Worm (Caenorhabditis elegans) whole organism, mixed stage, embryonic: ENCODE data around the gene fbxb-61.

Experiments
- bed-3 ChIP-seq: fragments of 200-800 bp; sonication (Bioruptor generic); optimal IDR thresholded peaks from 3 replicates; lab custom pipeline; 2018; ENCODE audit warnings: mild to moderate bottlenecking, missing genetic modification characterization, moderate library complexity, missing compliant biosample characterization
- blmp-1 ChIP-seq: fragments of 150-350 bp; optimal IDR thresholded peaks from 2 replicates; lab custom pipeline; 2014; ENCODE audit warnings: missing biosample characterization, missing genetic modification characterization
- ceh-39 ChIP-seq: fragments of 150-350 bp; optimal IDR thresholded peaks from 2 replicates; lab custom pipeline; 2014; ENCODE audit warnings: missing biosample characterization, missing genetic modification characterization
- ceh-43 ChIP-seq: fragments of 200-800 bp; sonication (Bioruptor generic); optimal IDR thresholded peaks from 2 replicates; lab custom pipeline; 2018; ENCODE audit warnings: mild to moderate bottlenecking, missing genetic modification characterization, moderate library complexity, missing compliant biosample characterization
- ceh-83 ChIP-seq: fragments of 200-800 bp; sonication (Bioruptor generic); optimal IDR thresholded peaks from 2 replicates; lab custom pipeline; 2018; ENCODE audit warnings: mild to moderate bottlenecking, missing genetic modification characterization, missing compliant biosample characterization
- ces-1 ChIP-seq: fragments of 150-350 bp; optimal IDR thresholded peaks from 2 replicates; lab custom pipeline; 2014; ENCODE audit warnings: missing biosample characterization, missing genetic modification reagents, missing genetic modification characterization
- cnd-1 ChIP-seq: fragments of 200-800 bp; sonication (Bioruptor generic); optimal IDR thresholded peaks from 2 replicates; lab custom pipeline; 2018; ENCODE audit warnings: mild to moderate bottlenecking, missing genetic modification characterization, missing compliant biosample characterization
- drap-1 ChIP-seq: fragments of 200-800 bp; sonication (Bioruptor generic); optimal IDR thresholded peaks from 3 replicates; lab custom pipeline; 2018; ENCODE audit warnings: mild to moderate bottlenecking, missing genetic modification characterization, missing compliant biosample characterization
- elt-1 ChIP-seq: sonication (generic microtip); optimal IDR thresholded peaks from 2 replicates; lab custom pipeline; 2017; ENCODE audit warnings: missing genetic modification characterization, mild to moderate bottlenecking, missing compliant biosample characterization, antibody characterized with exemption, moderate library complexity, borderline replicate concordance; ENCODE audit not compliant: insufficient read depth
- elt-3 ChIP-seq: fragments of 150-350 bp; optimal IDR thresholded peaks from 2 replicates; lab custom pipeline; 2014; ENCODE audit warnings: missing biosample characterization, missing genetic modification characterization
- hlh-1 ChIP-seq: fragments of 150-350 bp; optimal IDR thresholded peaks from 2 replicates; lab custom pipeline; 2014; ENCODE audit warnings: missing biosample characterization, missing genetic modification reagents, missing genetic modification characterization
- lin-13 ChIP-seq: fragments of 150-350 bp; optimal IDR thresholded peaks from 2 replicates; lab custom pipeline; 2014; ENCODE audit warnings: missing biosample characterization, missing genetic modification characterization
- lin-32 ChIP-seq: fragments of 200-800 bp; sonication (Bioruptor generic); optimal IDR thresholded peaks from 2 replicates; lab custom pipeline; 2018; ENCODE audit warnings: mild to moderate bottlenecking, missing genetic modification characterization, missing compliant biosample characterization
- lsy-2 ChIP-seq: fragments of 150-350 bp; optimal IDR thresholded peaks from 2 replicates; lab custom pipeline; 2014; ENCODE audit warnings: missing biosample characterization, missing genetic modification characterization
- mep-1 ChIP-seq: fragments of 150-350 bp; optimal IDR thresholded peaks from 2 replicates; lab custom pipeline; 2017; ENCODE audit warnings: missing biosample characterization, missing genetic modification reagents, missing genetic modification characterization, inconsistent platforms
- mls-2 ChIP-seq: sonication (generic microtip); optimal IDR thresholded peaks from 2 replicates; lab custom pipeline; 2016; ENCODE audit warnings: mild to moderate bottlenecking, missing genetic modification characterization, moderate library complexity, missing compliant biosample characterization
- nhr-12 ChIP-seq: fragments of 150-350 bp; optimal IDR thresholded peaks from 2 replicates; lab custom pipeline; 2014; ENCODE audit warnings: missing biosample characterization, missing genetic modification characterization
- nhr-2 ChIP-seq: fragments of 150-350 bp; optimal IDR thresholded peaks from 2 replicates; lab custom pipeline; 2014; ENCODE audit warnings: missing biosample characterization, missing genetic modification characterization
- nhr-237 ChIP-seq: fragments of 150-350 bp; optimal IDR thresholded peaks from 2 replicates; lab custom pipeline; 2014; ENCODE audit warnings: missing biosample characterization, missing genetic modification characterization
- nhr-76 ChIP-seq: sonication (generic microtip); optimal IDR thresholded peaks from 2 replicates; lab custom pipeline; 2017; ENCODE audit warnings: missing biosample characterization, missing genetic modification characterization
- sem-2 ChIP-seq: fragments of 200-800 bp; sonication (Bioruptor generic); optimal IDR thresholded peaks from 2 replicates; lab custom pipeline; 2018; ENCODE audit warnings: mild to moderate bottlenecking, missing genetic modification characterization, missing compliant biosample characterization
- snpc-4 ChIP-seq: fragments of 150-350 bp; optimal IDR thresholded peaks from 2 replicates; lab custom pipeline; 2014; ENCODE audit warnings: missing biosample characterization, missing genetic modification characterization
- sptf-1 ChIP-seq: sonication (generic microtip); optimal IDR thresholded peaks from 2 replicates; lab custom pipeline; 2017; ENCODE audit warnings: mild to moderate bottlenecking, missing genetic modification characterization, moderate library complexity, missing compliant biosample characterization
- tbx-8 ChIP-seq: fragments of 200-800 bp; sonication (Bioruptor generic); optimal IDR thresholded peaks from 2 replicates; lab custom pipeline; 2018; ENCODE audit warnings: mild to moderate bottlenecking, missing genetic modification characterization, moderate library complexity, missing compliant biosample characterization
- unc-120 ChIP-seq: sonication (generic microtip); optimal IDR thresholded peaks from 2 replicates; lab custom pipeline; 2017; ENCODE audit warnings: missing genetic modification characterization, missing compliant biosample characterization; ENCODE audit not compliant: poor library complexity, severe bottlenecking
- unc-62 ChIP-seq: fragments of 150-350 bp; optimal IDR thresholded peaks from 2 replicates; lab custom pipeline; 2014; ENCODE audit warnings: missing biosample characterization, missing genetic modification reagents, missing genetic modification characterization
- zip-8 ChIP-seq: fragments of 150-350 bp; optimal IDR thresholded peaks from 2 replicates; lab custom pipeline; 2014; ENCODE audit warnings: missing biosample characterization, missing genetic modification characterization
- ztf-11 ChIP-seq: fragments of 150-350 bp; optimal IDR thresholded peaks from 2 replicates; lab custom pipeline; 2014; ENCODE audit warnings: missing biosample characterization, missing genetic modification characterization

The fbxb-61 gene

ce11 chrV:19297510-19297909 is 6.4 kb upstream of the fbxb-61 start, which contains the start of gene fbxb-60:
TSS of gene fbxb-60 (plus strand) at chrV:19297810.
- TF ChIP-seq tbx-8: no peak
- TF ChIP-seq unc-62 (GFP tag; lab: Kevin White, UChicago): no peak
- TF ChIP-seq, all 35 proteins: peak for 0

DNA sequence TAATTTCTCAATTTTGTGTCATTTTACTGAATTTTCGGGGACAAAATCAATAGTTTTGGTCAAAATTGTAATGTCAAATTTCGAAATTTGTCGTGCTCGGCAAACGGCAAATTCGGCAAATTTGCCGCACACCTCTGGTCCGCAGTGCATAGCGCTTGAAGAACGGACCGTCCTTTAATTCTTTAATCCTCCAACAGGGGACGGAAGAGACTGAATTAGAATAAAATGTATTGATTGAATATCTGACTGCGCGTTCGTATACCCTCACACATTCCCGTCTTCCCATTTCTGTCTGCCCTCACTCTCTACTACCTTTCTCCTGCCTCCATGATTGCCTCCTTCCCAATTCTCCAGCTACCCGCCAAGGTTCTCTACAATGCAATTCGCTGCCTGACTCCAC is 4.7 kb upstream of the fbxb-61 start, which contains the start of gene F55C9.14:
TSS of gene F55C9.14 (plus strand) at position 301 of the 400 bp plus-strand sequence.
- TF ChIP-seq nhr-237 (no peak), tbx-8 (no peak), mep-1 (tag; lab: Kevin White, UChicago) (no peak), elt-3 (tag; lab: Kevin White, UChicago) (no peak), lin-32 (no peak), unc-62 (GFP tag; lab: Kevin White, UChicago) (no peak), ceh-39 (tag; lab: Kevin White, UChicago) (no peak), nhr-12 (tag; lab: Kevin White, UChicago) (no peak), nhr-76 (tag; lab: Kevin White, UChicago) (no peak), elt-1 (no peak), ces-1 (GFP tag; lab: Kevin White, UChicago) (no peak), ceh-83 (GFP tag; lab: Kevin White, UChicago) (no peak), drap-1 (GFP tag; lab: Kevin White, UChicago) (no peak), cnd-1 (no peak), snpc-4 (tag; lab: Kevin White, UChicago) (no peak), ztf-11 (tag; lab: Kevin White, UChicago) (no peak), sem-2 (GFP tag; lab: Kevin White, UChicago) (no peak), blmp-1 (tag; lab: Kevin White, UChicago) (no peak), unc-120 (tag; lab: Kevin White, UChicago) (no peak)

DNA sequence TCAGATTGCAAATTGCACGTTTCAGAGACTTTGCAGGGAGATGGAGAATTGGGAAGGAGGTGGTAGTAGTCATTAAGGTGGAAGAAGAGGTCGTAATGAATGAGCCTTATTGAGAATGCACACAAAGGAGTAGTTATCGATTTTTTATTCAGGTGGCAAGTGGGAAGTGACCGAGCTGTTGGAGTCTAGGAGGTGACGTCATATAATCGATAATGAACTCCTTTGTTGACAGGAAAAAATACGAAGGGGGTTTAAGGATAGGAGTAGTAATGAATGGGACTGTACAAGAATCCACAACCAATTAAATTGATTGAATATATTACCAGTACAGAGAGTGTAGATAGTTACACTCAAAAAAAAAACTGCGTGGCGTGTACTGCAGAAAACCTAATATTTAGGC is 2.0 kb upstream of the fbxb-61 start, which contains the start of gene fbxb-62:
TSS of gene fbxb-62 (minus strand) at position 101 of the 400 bp plus-strand sequence.
- TF ChIP-seq zip-8 (tag; lab: Kevin White, UChicago): peak; percentile 11
- no peak for TF ChIP-seq nhr-12 (tag; lab: Kevin White, UChicago)

- TF ChIP-seq ceh-43 (GFP tag; lab: Kevin White, UChicago) (no peak), sptf-1 (tag; lab: Kevin White, UChicago) (no peak), bed-3 (GFP tag; lab: Kevin White, UChicago) (no peak), ztf-11 (tag; lab: Kevin White, UChicago) (no peak), ceh-83 (GFP tag; lab: Kevin White, UChicago) (no peak), hlh-1 (tag; lab: Kevin White, UChicago) (no peak), elt-1 (no peak), lsy-2 (no peak), elt-3 (tag; lab: Kevin White, UChicago) (no peak), unc-120 (tag; lab: Kevin White, UChicago) (no peak), mls-2 (tag; lab: Kevin White, UChicago) (no peak)
- TF ChIP-seq, all 35 proteins: peak for 0
Observed at ce11 chrV:19306906-19307305, 3.0 kb downstream of the fbxb-61 start, which contains the start of gene F55C9.15. TSS of gene F55C9.15 (minus strand) at chrV:19307006.

DNA sequence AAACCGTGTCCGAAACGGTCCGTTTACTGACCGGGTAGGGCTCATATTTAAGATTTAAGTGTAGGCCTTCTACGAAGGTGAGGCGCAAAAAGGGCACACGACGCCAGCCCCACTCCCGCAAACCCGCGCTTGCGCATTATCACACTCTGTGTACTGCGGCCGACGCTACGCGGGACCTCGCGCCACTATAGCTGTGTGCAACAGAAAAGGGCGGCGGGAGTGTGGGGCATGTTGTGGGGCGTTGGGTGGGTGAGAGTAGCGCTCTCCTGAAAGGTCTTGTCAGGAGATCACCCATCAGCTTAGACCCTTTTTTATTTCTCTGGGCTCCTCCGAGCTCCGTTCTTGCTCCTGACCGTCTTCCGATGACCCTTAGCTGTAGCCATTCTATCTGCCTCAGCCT is 4.2 kb downstream of the fbxb-61 start:
- TF ChIP-seq unc-62 (GFP tag; lab: Kevin White, UChicago) (no peak), lin-13 (tag; lab: Kevin White, UChicago) (no peak), sem-2 (GFP tag; lab: Kevin White, UChicago) (no peak), blmp-1 (tag; lab: Kevin White, UChicago) (no peak), bed-3 (GFP tag; lab: Kevin White, UChicago) (no peak), zip-8 (tag; lab: Kevin White, UChicago) (no peak), nhr-237 (no peak), nhr-76 (tag; lab: Kevin White, UChicago) (no peak), hlh-1 (tag; lab: Kevin White, UChicago) (no peak), elt-3 (tag; lab: Kevin White, UChicago) (no peak), ztf-11 (tag; lab: Kevin White, UChicago) (no peak), unc-120 (tag; lab: Kevin White, UChicago) (no peak), drap-1 (GFP tag; lab: Kevin White, UChicago) (no peak), nhr-2 (tag; lab: Kevin White, UChicago) (no peak), ceh-39 (tag; lab: Kevin White, UChicago) (no peak), lsy-2 (no peak), ceh-83 (GFP tag; lab: Kevin White, UChicago) (no peak), cnd-1 (no peak)
